Worm (Caenorhabditis elegans): ENCODE results near the gene cyp-13A8.

DNA sequence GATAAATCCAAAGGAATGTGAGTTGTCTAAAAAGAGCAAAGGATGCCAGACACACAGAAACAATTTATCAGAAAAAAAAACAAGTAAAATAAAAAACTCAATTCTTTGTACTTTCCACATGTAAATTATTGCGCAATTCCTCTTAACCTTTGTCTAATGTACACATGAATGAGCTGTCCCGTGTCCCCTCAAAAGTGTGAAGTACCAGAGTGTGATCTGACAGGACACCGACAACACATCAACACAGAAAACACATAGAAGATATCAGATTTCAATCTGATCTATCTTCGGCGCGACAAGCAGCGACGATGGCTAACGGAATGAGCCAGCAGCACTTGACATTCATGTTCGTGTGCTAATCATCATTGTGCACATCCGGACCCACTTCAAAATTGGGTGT lies 21.1 kb upstream of the cyp-13A8 start:
- no peak for TF ChIP-seq pax-1 (tag; optimal IDR thresholded peaks at IDR 0.05)
- TF ChIP-seq ama-1 (optimal IDR thresholded peaks at IDR 0.05): no peak
- TF ChIP-seq hlh-13 (GFP tag; optimal IDR thresholded peaks at IDR 0.05): no peak
- TF ChIP-seq sox-2 (GFP tag; IDR thresholded peaks at IDR 0.05): no peak
- TF ChIP-seq elt-2 (tag; optimal IDR thresholded peaks at IDR 0.05): no peak
- no peak for TF ChIP-seq rnt-1 (tag; optimal IDR thresholded peaks at IDR 0.05)
- no peak for TF ChIP-seq pqm-1 (tag; optimal IDR thresholded peaks at IDR 0.05)
- no peak for TF ChIP-seq nhr-11 (tag; optimal IDR thresholded peaks at IDR 0.05)
- TF ChIP-seq sdc-2 (tag; optimal IDR thresholded peaks at IDR 0.05): no peak
